Fruit fly (Drosophila melanogaster) whole organism, embryonic: Measurements from ENCODE around the gene CG31792.
A peak's percentile ranks its signal among the peaks of the same experiment; 100 is the strongest.

Source experiments
- Ada2b ChIP-seq: fragments of 200-800 bp; sonication (Bioruptor generic); IDR thresholded peaks from 2 replicates; pipeline ENCODE4 v1.3.6; 2022; ENCODE audit warnings: missing biosample characterization, missing genetic modification characterization
- B-H1 ChIP-seq: fragments of 200-800 bp; sonication (Bioruptor generic); IDR thresholded peaks from 3 replicates; pipeline ENCODE4 v1.3.6; 2022; ENCODE audit warnings: missing biosample characterization, missing genetic modification characterization
- BEAF-32 ChIP-seq: fragments of 200-800 bp; sonication (Bioruptor generic); optimal IDR thresholded peaks from 3 replicates; lab custom pipeline; 2017; ENCODE audit warnings: missing biosample characterization, missing genetic modification characterization, mild to moderate bottlenecking, moderate library complexity, missing genetic modification reagents
- CG10321 ChIP-seq: fragments of 200-800 bp; sonication (Bioruptor generic); IDR thresholded peaks from 2 replicates; pipeline ENCODE4 v1.3.6; 2022; ENCODE audit warnings: missing biosample characterization, missing genetic modification characterization
- CG10366 ChIP-seq: fragments of 200-800 bp; sonication (Bioruptor generic); IDR thresholded peaks from 2 replicates; pipeline ENCODE4 v1.3.6; 2022; ENCODE audit warnings: missing biosample characterization, missing genetic modification characterization
- CG11504 ChIP-seq: fragments of 200-800 bp; sonication (Bioruptor generic); optimal IDR thresholded peaks from 3 replicates; lab custom pipeline; 2019; ENCODE audit warnings: missing biosample characterization, mild to moderate bottlenecking, missing genetic modification characterization, moderate library complexity
- CG11723 ChIP-seq: fragments of 200-800 bp; sonication (Bioruptor generic); optimal IDR thresholded peaks from 2 replicates; lab custom pipeline; 2017; ENCODE audit warnings: missing biosample characterization, mild to moderate bottlenecking, missing genetic modification characterization
- CG1233 ChIP-seq: fragments of 200-800 bp; sonication (Bioruptor generic); optimal IDR thresholded peaks from 4 replicates; lab custom pipeline; 2018; ENCODE audit warnings: missing biosample characterization, mild to moderate bottlenecking, missing genetic modification characterization
- CG13123 ChIP-seq: fragments of 200-800 bp; sonication (Bioruptor generic); optimal IDR thresholded peaks from 2 replicates; lab custom pipeline; 2016; ENCODE audit warnings: missing biosample characterization, missing genetic modification characterization
- CG1529 ChIP-seq: fragments of 200-800 bp; sonication (Bioruptor generic); optimal IDR thresholded peaks from 3 replicates; lab custom pipeline; 2018; ENCODE audit warnings: missing biosample characterization, missing genetic modification characterization
- CG15601 ChIP-seq: fragments of 200-800 bp; sonication (Bioruptor generic); optimal IDR thresholded peaks from 3 replicates; lab custom pipeline; 2019; ENCODE audit warnings: missing biosample characterization, mild to moderate bottlenecking, missing genetic modification characterization, moderate library complexity
- CG17385 ChIP-seq: fragments of 200-800 bp; sonication (Bioruptor generic); optimal IDR thresholded peaks from 3 replicates; lab custom pipeline; 2018; ENCODE audit warnings: missing biosample characterization, mild to moderate bottlenecking, missing genetic modification characterization
- CG18619 ChIP-seq: fragments of 200-800 bp; sonication (Bioruptor generic); optimal IDR thresholded peaks from 3 replicates; lab custom pipeline; 2017; ENCODE audit warnings: missing biosample characterization, mild to moderate bottlenecking, missing genetic modification characterization
- CG2120 ChIP-seq: fragments of 200-800 bp; sonication (Bioruptor generic); optimal IDR thresholded peaks from 3 replicates; lab custom pipeline; 2016; ENCODE audit warnings: missing biosample characterization, missing genetic modification characterization
- CG2199 ChIP-seq: fragments of 200-800 bp; sonication (Bioruptor generic); IDR thresholded peaks from 3 replicates; pipeline ENCODE4 v1.3.6; 2022; ENCODE audit warnings: missing biosample characterization, missing genetic modification characterization
- CG32772 ChIP-seq: fragments of 200-800 bp; sonication (Bioruptor generic); IDR thresholded peaks from 2 replicates; pipeline ENCODE4 v1.3.6; 2022; ENCODE audit warnings: missing biosample characterization, missing genetic modification characterization
- CG4328 ChIP-seq: fragments of 200-800 bp; sonication (Bioruptor generic); optimal IDR thresholded peaks from 3 replicates; lab custom pipeline; 2017; ENCODE audit warnings: missing biosample characterization, missing genetic modification reagents, missing genetic modification characterization
- CG6683 ChIP-seq: fragments of 200-800 bp; sonication (Bioruptor generic); optimal IDR thresholded peaks from 2 replicates; lab custom pipeline; 2017; ENCODE audit warnings: missing biosample characterization, mild to moderate bottlenecking, missing genetic modification characterization, missing genetic modification reagents
- CG6765 ChIP-seq: fragments of 200-800 bp; sonication (Bioruptor generic); optimal IDR thresholded peaks from 3 replicates; lab custom pipeline; 2017; ENCODE audit warnings: missing biosample characterization, mild to moderate bottlenecking, missing genetic modification characterization
- CG9215 ChIP-seq: fragments of 200-800 bp; sonication (Bioruptor generic); IDR thresholded peaks from 2 replicates; pipeline ENCODE4 v1.3.6; 2022; ENCODE audit warnings: missing biosample characterization, missing genetic modification characterization
- D19A ChIP-seq: fragments of 200-800 bp; optimal IDR thresholded peaks from 3 replicates; lab custom pipeline; 2019; ENCODE audit warnings: missing biosample characterization, mild to moderate bottlenecking, missing genetic modification characterization, moderate library complexity
- Drgx ChIP-seq: fragments of 200-800 bp; sonication (Bioruptor generic); IDR thresholded peaks from 2 replicates; pipeline ENCODE4 v1.3.6; 2022; ENCODE audit warnings: missing biosample characterization, missing genetic modification characterization
- H2.0 ChIP-seq: fragments of 200-800 bp; sonication (Bioruptor generic); IDR thresholded peaks from 2 replicates; pipeline ENCODE4 v1.3.6; 2022; ENCODE audit warnings: missing biosample characterization, missing genetic modification characterization
- Hsf ChIP-seq: fragments of 200-800 bp; sonication (Bioruptor generic); optimal IDR thresholded peaks from 3 replicates; lab custom pipeline; 2016; ENCODE audit warnings: missing biosample characterization, missing genetic modification characterization
- NC2α ChIP-seq: fragments of 200-800 bp; sonication (Bioruptor generic); optimal IDR thresholded peaks from 2 replicates; lab custom pipeline; 2016; ENCODE audit warnings: missing biosample characterization, missing genetic modification characterization
- Oaz ChIP-seq: fragments of 200-800 bp; sonication (Bioruptor generic); IDR thresholded peaks from 2 replicates; pipeline ENCODE4 v1.3.6; 2022; ENCODE audit warnings: missing biosample characterization, missing genetic modification characterization
- abd-A ChIP-seq: fragments of 200-800 bp; sonication (Bioruptor generic); optimal IDR thresholded peaks from 3 replicates; lab custom pipeline; 2019; ENCODE audit warnings: missing biosample characterization, mild to moderate bottlenecking, missing genetic modification characterization, moderate library complexity
- ap ChIP-seq: fragments of 200-800 bp; sonication (Bioruptor generic); IDR thresholded peaks from 2 replicates; pipeline ENCODE4 v1.3.6; 2022; ENCODE audit warnings: missing biosample characterization, missing genetic modification characterization
- ase ChIP-seq: fragments of 200-800 bp; sonication (Bioruptor generic); IDR thresholded peaks from 3 replicates; pipeline ENCODE4 v1.3.6; 2022; ENCODE audit warnings: missing biosample characterization, missing genetic modification characterization
- caup ChIP-seq: fragments of 200-800 bp; sonication (Bioruptor generic); optimal IDR thresholded peaks from 3 replicates; lab custom pipeline; 2017; ENCODE audit warnings: missing biosample characterization, mild to moderate bottlenecking, missing genetic modification characterization, moderate library complexity; ENCODE audit not compliant: severe bottlenecking
- dmrt11E ChIP-seq: fragments of 200-800 bp; sonication (Bioruptor generic); optimal IDR thresholded peaks from 3 replicates; lab custom pipeline; 2018; ENCODE audit warnings: missing biosample characterization, mild to moderate bottlenecking, missing genetic modification characterization, moderate library complexity
- eve ChIP-seq, 2 experiments: fragments of >200 bp; optimal IDR thresholded peaks; 2 replicates each; lab custom pipeline; 2017; ENCODE audit warnings: missing biosample characterization in 2 of 2, missing genetic modification characterization in 2 of 2
- ewg ChIP-seq: fragments of 200-800 bp; sonication (Bioruptor generic); optimal IDR thresholded peaks from 3 replicates; lab custom pipeline; 2017; ENCODE audit warnings: mild to moderate bottlenecking, missing biosample characterization, missing genetic modification reagents, missing genetic modification characterization
- fd102C ChIP-seq: fragments of 200-800 bp; sonication (Bioruptor generic); optimal IDR thresholded peaks from 2 replicates; lab custom pipeline; 2018; ENCODE audit warnings: missing biosample characterization, mild to moderate bottlenecking, missing genetic modification characterization, moderate library complexity
- grn ChIP-seq: fragments of 200-800 bp; sonication (Bioruptor generic); optimal IDR thresholded peaks from 3 replicates; lab custom pipeline; 2017; ENCODE audit warnings: missing biosample characterization, missing genetic modification characterization
- hb ChIP-seq: fragments of 200-800 bp; sonication (Bioruptor generic); IDR thresholded peaks from 3 replicates; pipeline ENCODE4 v1.3.6; 2022; ENCODE audit warnings: missing biosample characterization, missing genetic modification characterization; ENCODE audit not compliant: partially characterized antibody
- lilli ChIP-seq: fragments of 200-800 bp; sonication (Bioruptor generic); optimal IDR thresholded peaks from 3 replicates; lab custom pipeline; 2016; ENCODE audit warnings: missing biosample characterization, missing genetic modification characterization
- nau ChIP-seq: fragments of 200-800 bp; sonication (Bioruptor generic); optimal IDR thresholded peaks from 3 replicates; lab custom pipeline; 2017; ENCODE audit warnings: missing biosample characterization, mild to moderate bottlenecking, missing genetic modification characterization, missing genetic modification reagents
- nerfin-2 ChIP-seq: fragments of 200-800 bp; sonication (Bioruptor generic); IDR thresholded peaks from 2 replicates; pipeline ENCODE4 v1.3.6; 2022; ENCODE audit warnings: missing biosample characterization, missing genetic modification characterization; ENCODE audit not compliant: partially characterized antibody
- nom ChIP-seq: fragments of 200-800 bp; sonication (Bioruptor generic); optimal IDR thresholded peaks from 2 replicates; lab custom pipeline; 2017; ENCODE audit warnings: missing biosample characterization, missing genetic modification characterization, mild to moderate bottlenecking, moderate library complexity, missing genetic modification reagents
- p53 ChIP-seq: fragments of 200-800 bp; sonication (Bioruptor generic); optimal IDR thresholded peaks from 2 replicates; lab custom pipeline; 2016; ENCODE audit warnings: missing biosample characterization, missing genetic modification characterization
- pan ChIP-seq, 4 experiments: fragments of >200 bp in 3 of 4; fragments of 200-800 bp in 1 of 4; sonication (Bioruptor generic) in 1 of 4; optimal IDR thresholded peaks in 3 of 4; IDR thresholded peaks in 1 of 4; 2 replicates each; pipeline versions ENCODE4 v1.3.6 to Lab custom; 2017 to 2022; ENCODE audit warnings: missing biosample characterization in 2 of 4, missing genetic modification characterization in 2 of 4, mixed read lengths in 1 of 4
- pho ChIP-seq: fragments of 200-800 bp; sonication (Bioruptor generic); optimal IDR thresholded peaks from 2 replicates; lab custom pipeline; 2016; ENCODE audit warnings: missing biosample characterization, missing genetic modification characterization
- row ChIP-seq: fragments of 200-800 bp; sonication (Bioruptor generic); IDR thresholded peaks from 3 replicates; pipeline ENCODE4 v1.3.6; 2022; ENCODE audit warnings: missing biosample characterization, missing genetic modification characterization
- sens ChIP-seq: fragments of 200-800 bp; sonication (Bioruptor generic); peaks from one replicate; lab custom pipeline; 2016; ENCODE audit warnings: missing biosample characterization, missing genetic modification characterization
- sim ChIP-seq: fragments of 200-800 bp; sonication (Bioruptor generic); IDR thresholded peaks from 2 replicates; pipeline ENCODE4 v1.3.6; 2022; ENCODE audit warnings: missing biosample characterization, missing genetic modification characterization
- trh ChIP-seq: fragments of 200-800 bp; sonication (Bioruptor generic); optimal IDR thresholded peaks from 2 replicates; lab custom pipeline; 2016; ENCODE audit warnings: missing biosample characterization, missing genetic modification characterization
- twi ChIP-seq: fragments of 200-800 bp; optimal IDR thresholded peaks from 2 replicates; lab custom pipeline; 2019; ENCODE audit warnings: missing biosample characterization, mild to moderate bottlenecking, missing genetic modification characterization, moderate library complexity
- wor ChIP-seq: fragments of 200-800 bp; sonication (Bioruptor generic); IDR thresholded peaks from 2 replicates; pipeline ENCODE4 v1.3.6; 2022; ENCODE audit warnings: missing biosample characterization, missing genetic modification characterization

The CG31792 gene

DNA sequence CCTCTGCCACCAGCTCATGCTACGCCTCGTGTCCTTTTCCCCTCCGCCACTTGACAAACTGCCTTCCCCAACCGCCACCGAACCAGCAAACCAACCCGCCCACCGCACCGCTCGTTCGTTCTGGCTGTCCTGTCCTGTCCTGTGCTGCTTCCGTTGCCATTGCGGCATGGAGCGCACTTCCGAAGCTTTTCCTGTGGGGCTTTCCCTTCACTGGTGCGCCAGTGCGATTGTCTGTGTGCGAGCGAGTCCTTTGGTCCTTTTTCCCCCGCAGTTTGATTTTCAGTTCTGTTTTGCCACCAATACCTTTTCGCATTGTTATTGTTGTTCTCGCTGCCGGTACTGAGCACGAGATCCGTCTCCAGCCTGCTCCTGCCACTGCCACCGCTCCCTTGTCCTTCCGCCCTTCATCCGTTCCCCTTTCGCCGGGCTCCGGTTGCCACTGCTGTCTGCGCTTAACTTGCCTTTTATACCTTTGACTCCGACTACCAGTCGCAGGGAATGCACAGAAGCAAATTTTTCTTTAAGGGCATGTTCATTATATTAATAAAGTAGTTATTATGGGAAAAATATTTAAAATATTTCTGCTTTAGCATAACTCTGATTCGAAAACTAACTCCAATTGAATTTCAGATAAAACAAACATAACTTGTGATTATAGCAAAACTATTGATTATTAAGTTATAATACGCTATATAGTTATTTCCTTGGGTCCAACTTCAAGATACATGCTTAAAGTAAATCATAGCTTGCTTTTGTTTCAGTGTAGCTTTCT, 26.9 kb downstream of the CG31792 start:
- TF ChIP-seq B-H1 (GFP tag; lab: Robert Waterston, UW) (peak; percentile 37; the same call in 2 of the 3 replicates), CG10366 (GFP tag; lab: Robert Waterston, UW) (peak; percentile 27; the same call in 1 of the 2 replicates), twi (tag; lab: Kevin White, UChicago) (peak; percentile 24), nom (peak; percentile 41), CG17385 (GFP tag; lab: Kevin White, UChicago) (peak; percentile 76), pho (GFP tag; lab: Kevin White, UChicago) (peak; percentile 13), ewg (GFP tag; lab: Kevin White, UChicago) (peak; percentile 38), CG6683 (GFP tag; lab: Kevin White, UChicago) (peak; percentile 69), NC2α (GFP tag; lab: Kevin White, UChicago) (no peak), CG11504 (tag; lab: Kevin White, UChicago) (peak; percentile 89), lilli (GFP tag; lab: Kevin White, UChicago) (peak; percentile 50), CG15601 (tag; lab: Kevin White, UChicago) (peak; percentile 72), CG2120 (GFP tag; lab: Kevin White, UChicago) (peak; percentile 75), H2.0 (GFP tag; lab: Robert Waterston, UW) (peak; percentile 29; the same call in 1 of the 2 replicates), BEAF-32 (GFP tag; lab: Kevin White, UChicago) (no peak), p53 (GFP tag; lab: Kevin White, UChicago) (no peak), sens (GFP tag; lab: Kevin White, UChicago) (peak; percentile 88), wor (GFP tag; lab: Robert Waterston, UW) (peak; percentile 47; the same call in 1 of the 2 replicates), pan (optimal IDR thresholded peaks at IDR 0.05; lab: Kevin White, UChicago) (no peak), pan (GFP tag; optimal IDR thresholded peaks at IDR 0.05 in 1 of 2, IDR thresholded peaks at IDR 0.05 in 1 of 2) (no peak), row (GFP tag; lab: Robert Waterston, UW) (peak; percentile 70), nerfin-2 (GFP tag; lab: Robert Waterston, UW) (no peak), eve (GFP tag; optimal IDR thresholded peaks at IDR 0.05; lab: Kevin White, UChicago) (no peak), CG4328 (GFP tag; lab: Kevin White, UChicago) (peak; percentile 73), abd-A (tag; lab: Kevin White, UChicago) (peak; percentile 90), Drgx (GFP tag; lab: Robert Waterston, UW) (no peak), CG1233 (GFP tag; lab: Kevin White, UChicago) (peak; percentile 64), CG1529 (GFP tag; lab: Kevin White, UChicago) (peak; percentile 30), Ada2b (GFP tag; lab: Robert Waterston, UW) (peak; percentile 39; the same call in 1 of the 2 replicates), Oaz (no peak), trh (GFP tag; lab: Kevin White, UChicago) (no peak), CG32772 (peak; percentile 50; the same call in 1 of the 2 replicates), CG9215 (peak; percentile 46; the same call in 1 of the 2 replicates), CG6765 (GFP tag; lab: Kevin White, UChicago) (peak; percentile 70), CG2199 (GFP tag; lab: Robert Waterston, UW) (no peak), sim (GFP tag; lab: Robert Waterston, UW) (no peak), hb (no peak), CG11723 (GFP tag; lab: Kevin White, UChicago) (peak; percentile 41), grn (GFP tag; lab: Kevin White, UChicago) (no peak), fd102C (GFP tag; lab: Kevin White, UChicago) (no peak), CG13123 (GFP tag; lab: Kevin White, UChicago) (no peak), ap (GFP tag; lab: Robert Waterston, UW) (no peak), dmrt11E (tag; lab: Kevin White, UChicago) (no peak), ase (GFP tag; lab: Robert Waterston, UW) (no peak), CG18619 (GFP tag; lab: Kevin White, UChicago) (peak; percentile 70), caup (GFP tag; lab: Kevin White, UChicago) (peak; percentile 69), nau (peak; percentile 54), D19A (tag; lab: Kevin White, UChicago) (peak; percentile 83), Hsf (GFP tag; lab: Kevin White, UChicago) (peak; percentile 45), CG10321 (GFP tag; lab: Robert Waterston, UW) (no peak)
